Worm (Caenorhabditis elegans): ENCODE measurements around the gene cyp-31A5.
"Not testable (repeated sequence)": the region's sequence is repeated elsewhere in the genome, so short reads cannot be mapped to it uniquely, and the experiment has no call there.

cyp-31A5 gene

DNA sequence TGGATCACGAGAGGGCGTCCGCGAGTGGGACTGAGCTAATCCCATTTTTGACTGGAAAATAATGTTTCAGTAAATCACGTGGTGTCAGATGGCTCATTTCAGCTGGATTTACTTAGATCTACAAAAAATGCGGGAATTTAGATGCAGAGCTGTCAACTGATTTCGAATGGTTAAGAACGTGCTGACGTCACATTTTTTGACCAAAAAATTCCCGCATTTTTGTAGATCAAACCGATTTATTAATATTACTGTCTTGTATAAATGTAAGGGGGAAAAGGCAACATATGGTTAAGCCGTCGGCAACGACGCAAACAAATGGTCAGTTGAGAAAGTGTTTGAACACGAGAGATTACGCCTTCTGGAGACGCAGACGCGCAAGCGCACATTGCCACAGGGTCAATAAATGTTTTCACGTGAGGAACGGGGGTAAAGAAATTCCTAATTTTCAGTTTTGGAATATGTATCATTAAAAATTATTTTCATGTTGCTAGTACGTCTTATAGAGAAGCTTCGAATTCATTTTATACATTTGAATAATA, 11.8 kb downstream of the cyp-31A5 start, which contains the start of gene gcl-1:
gcl-1 (minus strand) TSS at position 51 of the 539 bp plus-strand sequence.
- TF ChIP-seq hlh-30 (tag; optimal IDR thresholded peaks at IDR 0.05; ENCODE audit: insufficient read depth) = peak; percentile 55
- TF ChIP-seq ceh-19 (GFP tag; optimal IDR thresholded peaks at IDR 0.05) = no peak
- TF ChIP-seq nfya-1 (tag; optimal IDR thresholded peaks at IDR 0.05) = peak; percentile 11
- TF ChIP-seq hlh-8 (tag; optimal IDR thresholded peaks at IDR 0.05) = peak; percentile 13
- no peak for TF ChIP-seq ceh-34 (tag; optimal IDR thresholded peaks at IDR 0.05)
- TF ChIP-seq ztf-16 (tag; optimal IDR thresholded peaks at IDR 0.05) = no peak

- TF ChIP-seq ttx-3 (tag; optimal IDR thresholded peaks at IDR 0.05) (no peak), unc-42 (tag; optimal IDR thresholded peaks at IDR 0.05) (no peak), lim-6 (tag; optimal IDR thresholded peaks at IDR 0.05) (no peak), ceh-31 (tag; optimal IDR thresholded peaks at IDR 0.05) (no peak), hlh-6 (tag; optimal IDR thresholded peaks at IDR 0.05) (no peak), T23F11.4 (GFP tag; optimal IDR thresholded peaks at IDR 0.05) (no peak), ceh-18 (tag; optimal IDR thresholded peaks at IDR 0.05) (no peak), pax-1 (tag; optimal IDR thresholded peaks at IDR 0.05) (no peak), ceh-22 (tag; optimal IDR thresholded peaks at IDR 0.05) (no peak), ceh-34 (tag; optimal IDR thresholded peaks at IDR 0.05) (no peak), tbx-7 (tag; optimal IDR thresholded peaks at IDR 0.05) (no peak), Y22D7AL.16 (tag; optimal IDR thresholded peaks at IDR 0.05) (no peak), sox-2 (GFP tag; IDR thresholded peaks at IDR 0.05) (no peak), ceh-14 (tag; optimal IDR thresholded peaks at IDR 0.05) (no peak), C08G9.2 (tag; optimal IDR thresholded peaks at IDR 0.05) (no peak)
These were observed 14.7 kb downstream of the cyp-31A5 start, which contains the start of the genes pik-1 and aptf-2 for ce11 chrIV:13415739-13416271. Gene pik-1, plus strand, starts transcription at chrIV:13416041. Gene aptf-2, minus strand, starts transcription at chrIV:13416051.

ce11 chrIV:13422200-13422599, 21.1 kb downstream of the cyp-31A5 start, which contains the start of gene nol-9:
Gene nol-9, plus strand, starts transcription at chrIV:13422500.
- TF ChIP-seq hlh-8 (tag; optimal IDR thresholded peaks at IDR 0.05) (no peak), ceh-6 (GFP tag; optimal IDR thresholded peaks at IDR 0.05) (no peak), dmd-4 (tag; optimal IDR thresholded peaks at IDR 0.05; ENCODE audit: borderline replicate concordance) (no peak), elt-4 (tag; optimal IDR thresholded peaks at IDR 0.05) (no peak), fkh-6 (tag; optimal IDR thresholded peaks at IDR 0.05) (no peak), zip-5 (tag; optimal IDR thresholded peaks at IDR 0.05) (no peak), ceh-19 (GFP tag; optimal IDR thresholded peaks at IDR 0.05) (no peak), ref-2 (tag; optimal IDR thresholded peaks at IDR 0.05) (no peak), ztf-16 (tag; optimal IDR thresholded peaks at IDR 0.05) (no peak), pag-3 (tag; optimal IDR thresholded peaks at IDR 0.05; ENCODE audit: borderline replicate concordance) (no peak), mec-3 (tag; optimal IDR thresholded peaks at IDR 0.05; ENCODE audit: borderline replicate concordance) (no peak), hlh-30 (tag; optimal IDR thresholded peaks at IDR 0.05; ENCODE audit: insufficient read depth) (no peak), unc-3 (GFP tag; conservative IDR thresholded peaks at IDR 0.05) (no peak), unc-3 (tag; optimal IDR thresholded peaks at IDR 0.05) (no peak), ceh-18 (tag; optimal IDR thresholded peaks at IDR 0.05) (no peak), T23F11.4 (GFP tag; optimal IDR thresholded peaks at IDR 0.05) (no peak)

- TF ChIP-seq zip-5 (tag; optimal IDR thresholded peaks at IDR 0.05) (no peak), elt-4 (tag; optimal IDR thresholded peaks at IDR 0.05) (no peak), ceh-19 (GFP tag; optimal IDR thresholded peaks at IDR 0.05) (no peak), tbx-7 (tag; optimal IDR thresholded peaks at IDR 0.05) (no peak), lim-6 (tag; optimal IDR thresholded peaks at IDR 0.05) (no peak)
These were observed 28.2 kb downstream of the cyp-31A5 start, which contains the start of gene K09B11.4 for ce11 chrIV:13429240-13429639. Gene K09B11.4, plus strand, starts transcription at chrIV:13429540.

DNA sequence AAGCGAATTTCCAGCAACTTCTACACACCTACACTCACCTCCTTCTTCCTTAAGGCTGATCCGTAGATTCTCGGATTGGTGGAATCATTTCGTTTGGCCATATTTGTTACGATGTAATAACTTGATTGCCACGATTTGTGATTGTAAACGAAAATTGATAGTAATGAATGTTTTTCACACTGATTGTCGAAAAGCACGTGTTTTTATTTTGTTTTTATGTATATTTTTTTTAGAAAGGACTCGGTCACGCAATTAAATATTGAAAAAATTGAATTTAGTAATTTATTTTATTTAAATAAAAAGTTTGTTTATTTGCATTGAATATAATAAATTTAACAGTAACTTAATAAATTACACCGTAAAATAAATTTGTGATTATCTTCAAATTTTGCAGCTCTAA, 32.8 kb downstream of the cyp-31A5 start, which contains the start of gene K09B11.5:
K09B11.5 (minus strand) TSS at position 101 of the 400 bp plus-strand sequence.
- TF ChIP-seq Y22D7AL.16, ceh-24, odd-2 (tag; optimal IDR thresholded peaks at IDR 0.05): not testable (repeated sequence)

All from whole organism, late embryonic.